Worm (Caenorhabditis elegans): ENCODE results near the gene Y82E9BL.6.

ce11 chrIII:1311367-1311766 lies 34.2 kb downstream of the Y82E9BL.6 start:
- TF ChIP-seq jun-1 (tag; optimal IDR thresholded peaks at IDR 0.05): no peak
- TF ChIP-seq snpc-4 (tag; optimal IDR thresholded peaks at IDR 0.05): no peak
- TF ChIP-seq F49E8.2 (tag; optimal IDR thresholded peaks at IDR 0.05; ENCODE audit: borderline replicate concordance): no peak
- no peak for TF ChIP-seq tag-97 (GFP tag; IDR thresholded peaks at IDR 0.05)
- no peak for TF ChIP-seq lin-15B (tag; optimal IDR thresholded peaks at IDR 0.05)

Data from whole organism, L4 larva.